Fruit fly (Drosophila melanogaster) Kc167 (cell line): ENCODE data around the gene CG10862.

ENCODE experiments used
- h ChIP-seq: fragments of >200 bp; optimal IDR thresholded peaks from 3 replicates; lab custom pipeline; 2018; ENCODE audit warnings: missing external identifiers
- insv ChIP-seq: fragments of >200 bp; optimal IDR thresholded peaks from 3 replicates; lab custom pipeline; 2018; ENCODE audit warnings: missing external identifiers

- TF ChIP-seq h (no peak), insv (lab: Kevin White, UChicago) (no peak)
Observed at dm6 chr3L:3615082-3615481, 39.5 kb downstream of the CG10862 start, which contains the start of gene CG10357.
